Worm (Caenorhabditis elegans): ENCODE measurements around the gene F48F7.5.
A peak's percentile ranks its signal among the peaks of the same experiment; 100 is the strongest.
"Not testable (repeated sequence)": the region's sequence is repeated elsewhere in the genome, so short reads cannot be mapped to it uniquely, and the experiment has no call there.

F48F7.5 gene

DNA sequence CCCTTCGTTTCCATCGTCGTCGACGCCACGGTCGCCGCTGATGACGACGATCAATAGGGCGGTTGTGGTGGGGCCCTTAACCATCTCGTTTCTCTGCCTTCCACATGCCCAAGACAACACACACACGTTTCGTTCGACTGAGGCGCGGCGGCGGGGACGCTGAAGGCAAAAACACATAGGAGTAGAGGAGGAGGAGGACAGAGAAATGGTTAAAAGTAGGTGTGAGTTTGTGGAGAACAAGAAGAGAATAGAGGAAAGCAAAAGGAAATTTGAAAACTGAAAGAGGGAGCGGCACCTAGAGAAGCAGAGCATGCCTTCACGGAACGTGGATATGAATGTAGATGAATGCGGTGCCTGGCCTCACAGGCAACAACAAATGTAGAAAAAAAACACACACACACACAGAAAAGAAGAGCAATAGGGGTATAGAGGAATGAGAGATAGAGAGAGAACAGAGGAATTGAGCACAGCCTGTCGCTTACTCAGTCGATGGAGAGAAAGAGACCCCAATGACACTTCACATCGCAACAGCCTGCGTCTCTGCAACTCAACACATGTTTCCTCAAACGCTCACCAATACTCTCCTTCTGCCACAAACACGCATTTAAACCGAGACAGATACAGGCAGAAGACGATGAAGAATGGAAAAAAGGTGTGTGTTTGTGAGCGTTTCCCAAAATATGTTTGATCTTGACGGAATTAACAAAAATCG lies 6.0 kb upstream of the F48F7.5 start (continued):
- no peak for TF ChIP-seq lin-38 (GFP tag; IDR thresholded peaks at IDR 0.05)
- TF ChIP-seq nhr-77 (tag; optimal IDR thresholded peaks at IDR 0.05) = peak; percentile 17
- TF ChIP-seq arid-1 (GFP tag; conservative IDR thresholded peaks at IDR 0.05) = 0 out of 2 replicates have a peak, but pooled peaks have one; percentile 9
- TF ChIP-seq mes-2 (tag; optimal IDR thresholded peaks at IDR 0.05; ENCODE audit: poor library complexity, severe bottlenecking) = peak; percentile 69
- no peak for TF ChIP-seq zfp-2 (tag; optimal IDR thresholded peaks at IDR 0.05)
- peak; percentile 96 for TF ChIP-seq hlh-11 (tag; optimal IDR thresholded peaks at IDR 0.05)
- TF ChIP-seq nhr-41 (GFP tag; IDR thresholded peaks at IDR 0.05) = no peak
- no peak for TF ChIP-seq vab-7 (GFP tag; IDR thresholded peaks at IDR 0.05)
- TF ChIP-seq rbr-2 (tag; optimal IDR thresholded peaks at IDR 0.05) = peak; percentile 91
- 0 out of 2 replicates have a peak, but pooled peaks have one; percentile 40 for TF ChIP-seq T26A8.4 (GFP tag; IDR thresholded peaks at IDR 0.05)
- no peak for TF ChIP-seq unc-39 (tag; optimal IDR thresholded peaks at IDR 0.05)
- TF ChIP-seq dpl-1 (GFP tag; optimal IDR thresholded peaks at IDR 0.05) = peak; percentile 41
- no peak for TF ChIP-seq madf-9 (GFP tag; conservative IDR thresholded peaks at IDR 0.05)
- TF ChIP-seq F37D6.2 (tag; optimal IDR thresholded peaks at IDR 0.05) = peak; percentile 67
- TF ChIP-seq ztf-7 (tag; optimal IDR thresholded peaks at IDR 0.05) = peak; percentile 61
- TF ChIP-seq ctbp-1 (GFP tag; IDR thresholded peaks at IDR 0.05) = peak; percentile 86
- TF ChIP-seq snpc-1.2 (GFP tag; IDR thresholded peaks at IDR 0.05) = no peak
- TF ChIP-seq ztf-11 (tag; optimal IDR thresholded peaks at IDR 0.05) = no peak
- peak; percentile 44 for TF ChIP-seq nhr-102 (tag; optimal IDR thresholded peaks at IDR 0.05)
- no peak for TF ChIP-seq Y75B8A.6 (GFP tag; IDR thresholded peaks at IDR 0.05)
- peak; percentile 89 for TF ChIP-seq set-16 (GFP tag; IDR thresholded peaks at IDR 0.05)
- TF ChIP-seq dve-1 (tag; optimal IDR thresholded peaks at IDR 0.05; ENCODE audit: insufficient read depth) = peak; percentile 94
- no peak for TF ChIP-seq lin-1 (GFP tag; IDR thresholded peaks at IDR 0.05)
- TF ChIP-seq ZK337.2 (GFP tag; IDR thresholded peaks at IDR 0.05) = no peak
- TF ChIP-seq spr-1 (tag; optimal IDR thresholded peaks at IDR 0.05) = peak; percentile 47
- no peak for TF ChIP-seq D1046.2 (GFP tag; IDR thresholded peaks at IDR 0.05)
- TF ChIP-seq duxl-1 (tag; optimal IDR thresholded peaks at IDR 0.05; ENCODE audit: poor library complexity) = peak; percentile 16
- TF ChIP-seq dmd-6 (GFP tag; IDR thresholded peaks at IDR 0.05) = peak; percentile 75
- TF ChIP-seq ces-1 (GFP tag; optimal IDR thresholded peaks at IDR 0.05) = peak; percentile 14
- TF ChIP-seq zag-1 (tag; optimal IDR thresholded peaks at IDR 0.05) = peak; percentile 16
- no peak for TF ChIP-seq dmd-8 (GFP tag; IDR thresholded peaks at IDR 0.05)
- 0 out of 4 replicates have a peak, but pooled peaks of 1 of the 2 experiments have one; percentile 5 for TF ChIP-seq madf-5 (GFP tag; IDR thresholded peaks at IDR 0.05)

ce11 chrX:13973086-13973485 lies 2.4 kb upstream of the F48F7.5 start:
- TF ChIP-seq Y105C5A.15 (GFP tag; IDR thresholded peaks at IDR 0.05) (peak; percentile 62; the same call in 1 of the 2 replicates), lin-1 (GFP tag; IDR thresholded peaks at IDR 0.05) (peak; percentile 81), mdt-29 (GFP tag; IDR thresholded peaks at IDR 0.05) (peak; percentile 62; the same call in 1 of the 2 replicates), arid-1 (GFP tag; conservative IDR thresholded peaks at IDR 0.05) (peak; percentile 75), ctbp-1 (GFP tag; IDR thresholded peaks at IDR 0.05) (peak; percentile 68; the same call in 1 of the 2 replicates), madf-5 (GFP tag; IDR thresholded peaks at IDR 0.05) (peak; percentile 77 to 83; a peak in 3 of 4 replicates), snpc-1.2 (GFP tag; IDR thresholded peaks at IDR 0.05) (peak; percentile 89), pha-4 (GFP tag; IDR thresholded peaks at IDR 0.05) (peak; percentile 93), egl-43 (GFP tag; IDR thresholded peaks at IDR 0.05) (peak; percentile 90), hmg-1.1 (GFP tag; IDR thresholded peaks at IDR 0.05) (peak; percentile 32; the same call in 1 of the 2 replicates), vab-7 (GFP tag; IDR thresholded peaks at IDR 0.05) (peak; percentile 72), D1046.2 (GFP tag; IDR thresholded peaks at IDR 0.05) (0 out of 2 replicates have a peak, but pooled peaks have one; percentile 51), dmd-8 (GFP tag; IDR thresholded peaks at IDR 0.05) (peak; percentile 90), F44E2.7 (GFP tag; IDR thresholded peaks at IDR 0.05) (peak; percentile 76; the same call in 1 of the 2 replicates), lim-7 (GFP tag; IDR thresholded peaks at IDR 0.05) (peak; percentile 96), nhr-41 (GFP tag; IDR thresholded peaks at IDR 0.05) (peak; percentile 87), ZK337.2 (GFP tag; IDR thresholded peaks at IDR 0.05) (peak; percentile 52; the same call in 1 of the 2 replicates), madf-9 (GFP tag; conservative IDR thresholded peaks at IDR 0.05) (peak; percentile 68), lin-38 (GFP tag; IDR thresholded peaks at IDR 0.05) (peak; percentile 74), mes-2 (tag; optimal IDR thresholded peaks at IDR 0.05; ENCODE audit: poor library complexity, severe bottlenecking) (peak; percentile 24), php-3 (GFP tag; IDR thresholded peaks at IDR 0.05) (peak; percentile 76), F26F4.8 (GFP tag; conservative IDR thresholded peaks at IDR 0.05) (peak; percentile 94), lin-29 (GFP tag; IDR thresholded peaks at IDR 0.05) (peak; percentile 33; the same call in 1 of the 2 replicates), dmd-9 (GFP tag; IDR thresholded peaks at IDR 0.05) (peak; percentile 86), nhr-42 (GFP tag; IDR thresholded peaks at IDR 0.05) (peak; percentile 38; the same call in 1 of the 2 replicates), zfp-3 (GFP tag; conservative IDR thresholded peaks at IDR 0.05) (0 out of 2 replicates have a peak, but pooled peaks have one; percentile 54), T26A8.4 (GFP tag; IDR thresholded peaks at IDR 0.05) (peak; percentile 81)
- not testable (repeated sequence) for TF ChIP-seq pha-4 (tag; optimal IDR thresholded peaks at IDR 0.05)
